Fruit fly (Drosophila melanogaster) whole organism, embryonic: ENCODE results near the gene Pbgs.

Source experiments
- C15 ChIP-seq: fragments of 200-800 bp; sonication (Bioruptor generic); IDR thresholded peaks from 3 replicates; pipeline ENCODE4 v1.3.6; 2022; ENCODE audit warnings: missing biosample characterization, missing genetic modification characterization
- CG10267 ChIP-seq: fragments of 200-800 bp; sonication (Bioruptor generic); optimal IDR thresholded peaks from 2 replicates; lab custom pipeline; 2018; ENCODE audit warnings: missing biosample characterization, mild to moderate bottlenecking, missing genetic modification characterization, moderate library complexity
- CG10462 ChIP-seq: fragments of 200-800 bp; sonication (Bioruptor generic); optimal IDR thresholded peaks from 2 replicates; lab custom pipeline; 2016; ENCODE audit warnings: missing biosample characterization, missing genetic modification characterization
- CG10565 ChIP-seq: fragments of 200-800 bp; sonication (Bioruptor generic); optimal IDR thresholded peaks from 3 replicates; lab custom pipeline; 2016; ENCODE audit warnings: missing biosample characterization, mild to moderate bottlenecking, missing genetic modification characterization
- CG12299 ChIP-seq: fragments of 200-800 bp; sonication (Bioruptor generic); optimal IDR thresholded peaks from 2 replicates; lab custom pipeline; 2018; ENCODE audit warnings: missing biosample characterization, mild to moderate bottlenecking, missing genetic modification characterization
- CG1602 ChIP-seq: fragments of 200-800 bp; sonication (Bioruptor generic); optimal IDR thresholded peaks from 3 replicates; lab custom pipeline; 2016; ENCODE audit warnings: missing biosample characterization, missing genetic modification characterization
- CG17612 ChIP-seq: fragments of 200-800 bp; sonication (Bioruptor generic); IDR thresholded peaks from 2 replicates; pipeline ENCODE4 v1.3.6; 2022; ENCODE audit warnings: missing biosample characterization, missing genetic modification characterization
- CG18011 ChIP-seq: fragments of 200-800 bp; sonication (Bioruptor generic); optimal IDR thresholded peaks from 2 replicates; lab custom pipeline; 2017; ENCODE audit warnings: missing biosample characterization, missing genetic modification characterization, mild to moderate bottlenecking, moderate library complexity, missing genotype
- CG2202 ChIP-seq: fragments of 200-800 bp; sonication (Bioruptor generic); optimal IDR thresholded peaks from 2 replicates; lab custom pipeline; 2018; ENCODE audit warnings: missing biosample characterization, mild to moderate bottlenecking, missing genetic modification characterization
- CG2889 ChIP-seq: fragments of 200-800 bp; sonication (Bioruptor generic); IDR thresholded peaks from 3 replicates; pipeline ENCODE4 v1.3.6; 2022; ENCODE audit warnings: missing biosample characterization, missing genetic modification characterization
- CG30431 ChIP-seq: fragments of 200-800 bp; sonication (Bioruptor generic); optimal IDR thresholded peaks from 2 replicates; lab custom pipeline; 2017; ENCODE audit warnings: missing biosample characterization, missing genetic modification characterization
- CG33557 ChIP-seq: fragments of 200-800 bp; sonication (Bioruptor generic); optimal IDR thresholded peaks from 2 replicates; lab custom pipeline; 2019; ENCODE audit warnings: missing biosample characterization, mild to moderate bottlenecking, missing genetic modification characterization, moderate library complexity
- CG42726 ChIP-seq: fragments of 200-800 bp; sonication (Bioruptor generic); IDR thresholded peaks from 2 replicates; pipeline ENCODE4 v1.3.6; 2022; ENCODE audit warnings: missing biosample characterization, missing genetic modification characterization; ENCODE audit not compliant: partially characterized antibody
- CG4282 ChIP-seq: fragments of 200-800 bp; sonication (Bioruptor generic); optimal IDR thresholded peaks from 2 replicates; lab custom pipeline; 2016; ENCODE audit warnings: missing biosample characterization, missing genetic modification characterization
- CG4730 ChIP-seq: fragments of 200-800 bp; sonication (Bioruptor generic); IDR thresholded peaks from 2 replicates; pipeline ENCODE4 v1.3.6; 2022; ENCODE audit warnings: missing biosample characterization, missing genetic modification characterization
- CG6765 ChIP-seq: fragments of 200-800 bp; sonication (Bioruptor generic); optimal IDR thresholded peaks from 3 replicates; lab custom pipeline; 2017; ENCODE audit warnings: missing biosample characterization, mild to moderate bottlenecking, missing genetic modification characterization
- CG8478 ChIP-seq: fragments of >200 bp; optimal IDR thresholded peaks from 2 replicates; lab custom pipeline; 2018
- Chrac-16 ChIP-seq: fragments of 200-800 bp; sonication (Bioruptor generic); optimal IDR thresholded peaks from 3 replicates; lab custom pipeline; 2016; ENCODE audit warnings: missing biosample characterization, missing genetic modification characterization
- Eip74EF ChIP-seq, 2 experiments: fragments of 200-800 bp in 1 of 2; fragments of >200 bp in 1 of 2; sonication (Bioruptor generic) in 1 of 2; optimal IDR thresholded peaks; 2 replicates each; lab custom pipeline; 2017 to 2019; ENCODE audit warnings: missing biosample characterization in 2 of 2, missing genetic modification characterization in 2 of 2, mild to moderate bottlenecking in 1 of 2, moderate library complexity in 1 of 2
- HHEX ChIP-seq: fragments of 200-800 bp; sonication (Bioruptor generic); optimal IDR thresholded peaks from 3 replicates; lab custom pipeline; 2017; ENCODE audit warnings: missing biosample characterization, mild to moderate bottlenecking, missing genetic modification characterization, missing genetic modification reagents
- Hey ChIP-seq: fragments of 200-800 bp; sonication (Bioruptor generic); optimal IDR thresholded peaks from 3 replicates; lab custom pipeline; 2018; ENCODE audit warnings: missing biosample characterization, mild to moderate bottlenecking, missing genetic modification characterization
- Mad ChIP-seq: fragments of 200-800 bp; sonication (Bioruptor generic); optimal IDR thresholded peaks from 2 replicates; lab custom pipeline; 2016; ENCODE audit warnings: missing biosample characterization, missing genetic modification characterization
- Oli ChIP-seq: fragments of 200-800 bp; sonication (Bioruptor generic); optimal IDR thresholded peaks from 2 replicates; lab custom pipeline; 2018; ENCODE audit warnings: missing biosample characterization, mild to moderate bottlenecking, missing genetic modification characterization, moderate library complexity
- Side ChIP-seq: fragments of 200-800 bp; sonication (Bioruptor generic); optimal IDR thresholded peaks from 2 replicates; lab custom pipeline; 2016; ENCODE audit warnings: missing biosample characterization, missing genetic modification characterization
- Six4 ChIP-seq: fragments of 200-800 bp; sonication (Bioruptor generic); optimal IDR thresholded peaks from 2 replicates; lab custom pipeline; 2016; ENCODE audit warnings: missing biosample characterization, missing genetic modification characterization
- Spps ChIP-seq: fragments of 200-800 bp; sonication (Bioruptor generic); optimal IDR thresholded peaks from 2 replicates; lab custom pipeline; 2018; ENCODE audit warnings: missing biosample characterization, mild to moderate bottlenecking, missing genetic modification characterization
- YL-1 ChIP-seq: fragments of 200-800 bp; sonication (Bioruptor generic); optimal IDR thresholded peaks from 3 replicates; lab custom pipeline; 2017; ENCODE audit warnings: missing biosample characterization, mild to moderate bottlenecking, missing genetic modification characterization
- ara ChIP-seq: fragments of 200-800 bp; sonication (Bioruptor generic); IDR thresholded peaks from 2 replicates; pipeline ENCODE4 v1.3.6; 2022; ENCODE audit warnings: missing biosample characterization, missing genetic modification characterization
- ato ChIP-seq: fragments of 200-800 bp; sonication (Bioruptor generic); IDR thresholded peaks from 2 replicates; pipeline ENCODE4 v1.3.6; 2022; ENCODE audit warnings: missing biosample characterization, missing genetic modification characterization; ENCODE audit not compliant: partially characterized antibody
- cad ChIP-seq: fragments of >200 bp; optimal IDR thresholded peaks from 2 replicates; lab custom pipeline; 2017; ENCODE audit warnings: missing biosample characterization, missing genetic modification characterization
- cato ChIP-seq: fragments of 200-800 bp; sonication (Bioruptor generic); optimal IDR thresholded peaks from 2 replicates; lab custom pipeline; 2016; ENCODE audit warnings: missing biosample characterization, missing genetic modification characterization, borderline replicate concordance
- crol ChIP-seq: fragments of 200-800 bp; sonication (Bioruptor generic); IDR thresholded peaks from 2 replicates; pipeline ENCODE4 v1.3.6; 2022; ENCODE audit warnings: missing biosample characterization, missing genetic modification characterization
- dm ChIP-seq: fragments of 200-800 bp; sonication (Bioruptor generic); optimal IDR thresholded peaks from 3 replicates; lab custom pipeline; 2016; ENCODE audit warnings: missing biosample characterization, missing genetic modification characterization
- dpn ChIP-seq, 2 experiments: fragments of 200-800 bp; sonication (Bioruptor generic); optimal IDR thresholded peaks; 3 replicates each; lab custom pipeline; 2016; ENCODE audit warnings: missing biosample characterization in 2 of 2, missing genetic modification characterization in 2 of 2
- en ChIP-seq: fragments of 200-800 bp; sonication (Bioruptor generic); optimal IDR thresholded peaks from 2 replicates; lab custom pipeline; 2016; ENCODE audit warnings: missing biosample characterization, missing genetic modification characterization
- ewg ChIP-seq: fragments of 200-800 bp; sonication (Bioruptor generic); optimal IDR thresholded peaks from 3 replicates; lab custom pipeline; 2017; ENCODE audit warnings: mild to moderate bottlenecking, missing biosample characterization, missing genetic modification reagents, missing genetic modification characterization
- eyg ChIP-seq: fragments of 200-800 bp; sonication (Bioruptor generic); optimal IDR thresholded peaks from 3 replicates; lab custom pipeline; 2016; ENCODE audit warnings: missing biosample characterization, missing genetic modification characterization
- hth ChIP-seq: fragments of >200 bp; optimal IDR thresholded peaks from 2 replicates; lab custom pipeline; 2017; ENCODE audit warnings: inconsistent platforms
- lola ChIP-seq, 3 experiments: fragments of >200 bp in 2 of 3; fragments of 200-800 bp in 1 of 3; sonication (Bioruptor generic) in 1 of 3; optimal IDR thresholded peaks; 2 replicates each; lab custom pipeline; 2017 to 2019; ENCODE audit warnings: missing biosample characterization in 3 of 3, missing genetic modification characterization in 3 of 3, mild to moderate bottlenecking in 1 of 3, moderate library complexity in 1 of 3
- maf-S ChIP-seq: fragments of 200-800 bp; sonication (Bioruptor generic); optimal IDR thresholded peaks from 2 replicates; lab custom pipeline; 2016; ENCODE audit warnings: missing biosample characterization, missing genetic modification characterization
- mld ChIP-seq: fragments of 200-800 bp; sonication (Bioruptor generic); IDR thresholded peaks from 3 replicates; pipeline ENCODE4 v1.3.6; 2022; ENCODE audit warnings: missing biosample characterization, missing genetic modification characterization; ENCODE audit not compliant: partially characterized antibody
- org-1 ChIP-seq: fragments of 200-800 bp; sonication (Bioruptor generic); optimal IDR thresholded peaks from 2 replicates; lab custom pipeline; 2017; ENCODE audit warnings: missing biosample characterization, missing genetic modification characterization
- p53 ChIP-seq: fragments of 200-800 bp; sonication (Bioruptor generic); optimal IDR thresholded peaks from 2 replicates; lab custom pipeline; 2016; ENCODE audit warnings: missing biosample characterization, missing genetic modification characterization
- ro ChIP-seq: fragments of 200-800 bp; sonication (Bioruptor generic); IDR thresholded peaks from 2 replicates; pipeline ENCODE4 v1.3.6; 2022; ENCODE audit warnings: missing biosample characterization, missing genetic modification characterization
- sim ChIP-seq: fragments of 200-800 bp; sonication (Bioruptor generic); IDR thresholded peaks from 2 replicates; pipeline ENCODE4 v1.3.6; 2022; ENCODE audit warnings: missing biosample characterization, missing genetic modification characterization
- slp2 ChIP-seq: fragments of 200-800 bp; sonication (Bioruptor generic); optimal IDR thresholded peaks from 2 replicates; lab custom pipeline; 2016; ENCODE audit warnings: missing biosample characterization, missing genetic modification characterization
- so ChIP-seq: fragments of 200-800 bp; sonication (Bioruptor generic); IDR thresholded peaks from 3 replicates; pipeline ENCODE4 v1.3.6; 2022; ENCODE audit warnings: missing biosample characterization, missing genetic modification characterization
- sqz ChIP-seq: fragments of 200-800 bp; sonication (Bioruptor generic); optimal IDR thresholded peaks from 3 replicates; lab custom pipeline; 2018; ENCODE audit warnings: missing biosample characterization, mild to moderate bottlenecking, missing genetic modification characterization
- sug ChIP-seq: fragments of 200-800 bp; optimal IDR thresholded peaks from 2 replicates; lab custom pipeline; 2019; ENCODE audit warnings: missing biosample characterization, mild to moderate bottlenecking, missing genetic modification characterization, moderate library complexity
- tap ChIP-seq: fragments of 200-800 bp; optimal IDR thresholded peaks from 3 replicates; lab custom pipeline; 2019; ENCODE audit warnings: missing biosample characterization, mild to moderate bottlenecking, missing genetic modification characterization, moderate library complexity
- tll ChIP-seq, 2 experiments: fragments of 200-800 bp in 1 of 2; fragments of >200 bp in 1 of 2; sonication (Bioruptor generic) in 1 of 2; optimal IDR thresholded peaks; 2 replicates each; lab custom pipeline; 2017 to 2019; ENCODE audit warnings: missing biosample characterization in 2 of 2, missing genetic modification characterization in 2 of 2, mild to moderate bottlenecking in 1 of 2, moderate library complexity in 1 of 2
- z ChIP-seq: fragments of 200-800 bp; sonication (Bioruptor generic); IDR thresholded peaks from 3 replicates; pipeline ENCODE4 v1.3.6; 2022; ENCODE audit warnings: missing biosample characterization, missing genetic modification characterization

Gene Pbgs

DNA sequence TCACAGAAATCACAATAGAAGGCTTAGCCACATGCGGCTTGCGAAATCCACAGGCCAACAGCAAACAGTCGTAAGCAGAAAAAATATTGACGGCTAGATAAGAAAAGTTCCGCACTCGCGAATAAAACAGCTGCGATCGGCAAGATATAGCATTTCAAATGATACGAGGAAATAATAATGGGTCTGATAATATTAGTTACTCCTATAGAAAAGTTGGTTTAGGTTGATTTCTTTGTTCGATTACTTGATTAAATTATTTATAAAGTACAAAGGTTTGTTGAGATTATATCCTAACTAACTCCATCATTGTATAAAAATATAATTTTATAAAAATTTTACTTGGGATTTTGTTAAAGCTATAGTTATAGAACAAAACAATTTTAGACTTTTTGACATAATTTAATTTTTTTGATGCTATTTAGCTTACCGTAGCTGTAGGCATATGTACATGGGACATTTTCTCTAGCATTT lies 4.5 kb upstream of the Pbgs start (continued):
- TF ChIP-seq z (no peak), hth (lab: Kevin White, UChicago) (no peak), Chrac-16 (no peak), CG30431 (GFP tag; lab: Kevin White, UChicago) (no peak), ato (GFP tag; lab: Robert Waterston, UW) (no peak), tll (GFP tag; optimal IDR thresholded peaks at IDR 0.05; lab: Kevin White, UChicago) (no peak), slp2 (GFP tag; lab: Kevin White, UChicago) (no peak), Side (GFP tag; lab: Kevin White, UChicago) (no peak), CG42726 (GFP tag; lab: Robert Waterston, UW) (no peak), Mad (no peak), so (no peak), CG4730 (GFP tag; lab: Robert Waterston, UW) (no peak), sim (GFP tag; lab: Robert Waterston, UW) (no peak), dpn (GFP tag; optimal IDR thresholded peaks at IDR 0.05; lab: Kevin White, UChicago) (peak in 1 of 2 experiments; percentile 11), org-1 (GFP tag; lab: Kevin White, UChicago) (no peak), mld (GFP tag; lab: Robert Waterston, UW) (no peak), CG2202 (tag; lab: Kevin White, UChicago) (no peak), tap (peak; percentile 3), sqz (peak; percentile 8), CG2889 (GFP tag; lab: Robert Waterston, UW) (no peak), CG1602 (GFP tag; lab: Kevin White, UChicago) (no peak), CG12299 (no peak), C15 (GFP tag; lab: Robert Waterston, UW) (no peak), sug (tag; lab: Kevin White, UChicago) (peak; percentile 29), CG17612 (GFP tag; lab: Robert Waterston, UW) (no peak), CG6765 (GFP tag; lab: Kevin White, UChicago) (no peak), CG10565 (GFP tag; lab: Kevin White, UChicago) (no peak), HHEX (GFP tag; lab: Kevin White, UChicago) (no peak), ro (GFP tag; lab: Robert Waterston, UW) (no peak), CG8478 (no peak), maf-S (GFP tag; lab: Kevin White, UChicago) (no peak), CG18011 (no peak), Oli (tag; lab: Kevin White, UChicago) (peak; percentile 2), dm (no peak), lola (GFP tag; optimal IDR thresholded peaks at IDR 0.05; lab: Kevin White, UChicago) (peak in 1 of 3 experiments; percentile 3), CG4282 (GFP tag; lab: Kevin White, UChicago) (no peak), ewg (no peak), en (GFP tag; lab: Kevin White, UChicago) (no peak), Six4 (GFP tag; lab: Kevin White, UChicago) (no peak), eyg (GFP tag; lab: Kevin White, UChicago) (no peak), CG10267 (peak; percentile 38), ara (no peak), cato (GFP tag; lab: Kevin White, UChicago) (no peak), CG10462 (no peak), Hey (no peak), Eip74EF (GFP tag; optimal IDR thresholded peaks at IDR 0.05; lab: Kevin White, UChicago) (peak in 1 of 2 experiments; percentile 8), crol (GFP tag; lab: Robert Waterston, UW) (no peak), YL-1 (no peak), Spps (no peak), CG33557 (no peak), p53 (GFP tag; lab: Kevin White, UChicago) (no peak), cad (GFP tag; lab: Kevin White, UChicago) (no peak)
